Worm (Caenorhabditis elegans): ENCODE data around the gene nhr-149.

DNA sequence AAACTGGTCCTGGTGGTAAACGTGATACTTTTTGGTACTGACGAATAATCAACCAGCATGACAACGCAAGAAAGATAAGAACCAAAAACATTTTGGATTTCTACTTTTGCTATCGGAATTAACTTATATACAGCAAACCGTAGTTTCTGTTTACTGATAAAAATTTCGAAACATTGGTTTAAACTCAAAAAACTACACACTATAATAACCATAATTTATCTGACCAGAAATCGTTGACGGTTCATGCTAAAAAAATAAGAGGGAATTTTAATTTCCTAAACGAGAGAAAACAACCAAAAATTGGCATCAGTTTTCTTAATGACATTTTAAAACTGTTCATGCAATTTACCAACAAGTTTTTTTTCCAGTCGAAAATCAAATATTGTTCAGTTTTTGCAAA lies 12.2 kb upstream of the nhr-149 start, which contains the start of gene cyp-35A1:
- TF ChIP-seq unc-86 (tag; optimal IDR thresholded peaks at IDR 0.05) (no peak), mec-3 (tag; optimal IDR thresholded peaks at IDR 0.05; ENCODE audit: borderline replicate concordance) (no peak), pax-1 (tag; optimal IDR thresholded peaks at IDR 0.05) (no peak)
